Worm (Caenorhabditis elegans) whole organism, L4 larva: ENCODE measurements around the gene col-114.

Experiments used
- F37D6.2 ChIP-seq: sonication (generic microtip); optimal IDR thresholded peaks from 2 replicates; lab custom pipeline; 2016; ENCODE audit warnings: mild to moderate bottlenecking, missing genetic modification characterization, missing compliant biosample characterization
- R02D3.7 ChIP-seq: fragments of 150-350 bp; sonication (generic microtip); optimal IDR thresholded peaks from 3 replicates; lab custom pipeline; 2014; ENCODE audit warnings: missing biosample characterization, missing genetic modification characterization
- T20F7.1 ChIP-seq: fragments of 200-800 bp; sonication (Bioruptor generic); optimal IDR thresholded peaks from 2 replicates; lab custom pipeline; 2018; ENCODE audit warnings: mild to moderate bottlenecking, missing genetic modification characterization, missing compliant biosample characterization
- T26A8.4 ChIP-seq: fragments of 200-800 bp; sonication (Bioruptor generic); IDR thresholded peaks from 2 replicates; pipeline ENCODE4 v1.3.6; 2022; ENCODE audit warnings: missing genetic modification characterization, missing compliant biosample characterization
- Y48G9A.11 ChIP-seq: fragments of 200-800 bp; sonication (Bioruptor generic); IDR thresholded peaks from 2 replicates; pipeline ENCODE4 v1.3.6; 2022; ENCODE audit warnings: missing genetic modification reagents, missing genetic modification characterization, missing compliant biosample characterization
- Y75B8A.6 ChIP-seq: fragments of 200-800 bp; sonication (Bioruptor generic); IDR thresholded peaks from 2 replicates; pipeline ENCODE4 v1.3.6; 2022; ENCODE audit warnings: missing genetic modification reagents, missing genetic modification characterization, missing compliant biosample characterization
- ZK546.5 ChIP-seq, 2 experiments: sonication (generic microtip); optimal IDR thresholded peaks; 2 replicates each; lab custom pipeline; 2017; ENCODE audit warnings: missing biosample characterization in 2 of 2, missing genetic modification characterization in 2 of 2
- aha-1 ChIP-seq: fragments of 150-350 bp; peaks from one replicate; lab custom pipeline; 2014; ENCODE audit warnings: missing biosample characterization, missing genetic modification characterization
- attf-4 ChIP-seq: sonication (generic microtip); optimal IDR thresholded peaks from 3 replicates; lab custom pipeline; 2017; ENCODE audit warnings: missing biosample characterization, missing genetic modification characterization
- ceh-20 ChIP-seq: fragments of 200-800 bp; sonication (Bioruptor generic); IDR thresholded peaks from 2 replicates; pipeline ENCODE4 v1.3.6; 2022; ENCODE audit warnings: missing genetic modification reagents, missing genetic modification characterization, missing compliant biosample characterization
- ceh-28 ChIP-seq: fragments of 150-350 bp; optimal IDR thresholded peaks from 2 replicates; lab custom pipeline; 2014; ENCODE audit warnings: missing biosample characterization, missing genetic modification reagents, missing genetic modification characterization
- ceh-82 ChIP-seq: sonication (generic microtip); optimal IDR thresholded peaks from 2 replicates; lab custom pipeline; 2017; ENCODE audit warnings: missing biosample characterization, missing genetic modification characterization
- ces-1 ChIP-seq: fragments of 150-350 bp; sonication (generic microtip); optimal IDR thresholded peaks from 4 replicates; lab custom pipeline; 2014; ENCODE audit warnings: missing biosample characterization, missing genetic modification reagents, missing genetic modification characterization
- dmd-9 ChIP-seq: fragments of 200-800 bp; sonication (Bioruptor generic); IDR thresholded peaks from 2 replicates; pipeline ENCODE4 v1.3.6; 2022; ENCODE audit warnings: missing genetic modification reagents, missing genetic modification characterization, missing compliant biosample characterization
- dpl-1 ChIP-seq: fragments of 150-350 bp; optimal IDR thresholded peaks from 2 replicates; lab custom pipeline; 2014; ENCODE audit warnings: missing biosample characterization, missing genetic modification reagents, missing genetic modification characterization
- duxl-1 ChIP-seq: sonication (generic microtip); optimal IDR thresholded peaks from 2 replicates; lab custom pipeline; 2016; ENCODE audit warnings: mild to moderate bottlenecking, missing genetic modification characterization, moderate library complexity, missing compliant biosample characterization; ENCODE audit not compliant: poor library complexity
- dve-1 ChIP-seq: sonication (generic microtip); optimal IDR thresholded peaks from 2 replicates; lab custom pipeline; 2017; ENCODE audit warnings: antibody characterized with exemption, mild to moderate bottlenecking, missing genetic modification characterization, missing compliant biosample characterization; ENCODE audit not compliant: insufficient read depth
- egl-27 ChIP-seq: sonication (generic microtip); optimal IDR thresholded peaks from 3 replicates; lab custom pipeline; 2017; ENCODE audit warnings: missing biosample characterization, missing genetic modification reagents, missing genetic modification characterization
- fkh-10 ChIP-seq: fragments of 150-350 bp; optimal IDR thresholded peaks from 2 replicates; lab custom pipeline; 2014; ENCODE audit warnings: missing biosample characterization, missing genetic modification reagents, missing genetic modification characterization
- hlh-30 ChIP-seq: sonication (generic microtip); optimal IDR thresholded peaks from 2 replicates; lab custom pipeline; 2017; ENCODE audit warnings: antibody characterized with exemption, mild to moderate bottlenecking, missing genetic modification characterization, missing compliant biosample characterization; ENCODE audit not compliant: insufficient read depth
- hmg-1.1 ChIP-seq: fragments of 200-800 bp; sonication (Bioruptor generic); IDR thresholded peaks from 2 replicates; pipeline ENCODE4 v1.3.6; 2022; ENCODE audit warnings: missing genetic modification reagents, missing genetic modification characterization, missing compliant biosample characterization
- lim-7 ChIP-seq: fragments of 200-800 bp; sonication (Bioruptor generic); IDR thresholded peaks from 2 replicates; pipeline ENCODE4 v1.3.6; 2022; ENCODE audit warnings: missing genetic modification characterization, missing compliant biosample characterization
- lin-39 ChIP-seq: fragments of 150-350 bp; optimal IDR thresholded peaks from 2 replicates; lab custom pipeline; 2014; ENCODE audit warnings: missing biosample characterization, missing genetic modification reagents, missing genetic modification characterization
- lir-3 ChIP-seq: sonication (generic microtip); optimal IDR thresholded peaks from 2 replicates; lab custom pipeline; 2016; ENCODE audit warnings: mild to moderate bottlenecking, missing genetic modification characterization, missing compliant biosample characterization
- mxl-2 ChIP-seq: fragments of 200-800 bp; sonication (Bioruptor generic); conservative IDR thresholded peaks from 2 replicates; pipeline ENCODE4 v1.3.6; 2022; ENCODE audit warnings: missing genetic modification reagents, missing genetic modification characterization, missing compliant biosample characterization
- nhr-11 ChIP-seq: fragments of 150-350 bp; optimal IDR thresholded peaks from 2 replicates; lab custom pipeline; 2014; ENCODE audit warnings: missing biosample characterization, missing genetic modification characterization
- nhr-237 ChIP-seq: sonication (generic microtip); optimal IDR thresholded peaks from 2 replicates; lab custom pipeline; 2017; ENCODE audit warnings: missing biosample characterization, missing genetic modification characterization
- nhr-28 ChIP-seq: fragments of 150-350 bp; optimal IDR thresholded peaks from 2 replicates; lab custom pipeline; 2014; ENCODE audit warnings: missing biosample characterization, missing genetic modification characterization
- nhr-41 ChIP-seq: fragments of 200-800 bp; sonication (Bioruptor generic); IDR thresholded peaks from 2 replicates; pipeline ENCODE4 v1.3.6; 2022; ENCODE audit warnings: missing genetic modification reagents, missing genetic modification characterization, missing compliant biosample characterization
- nhr-48 ChIP-seq: sonication (generic microtip); optimal IDR thresholded peaks from 2 replicates; lab custom pipeline; 2016; ENCODE audit warnings: mild to moderate bottlenecking, missing genetic modification characterization, missing compliant biosample characterization
- nhr-77 ChIP-seq: fragments of 150-350 bp; optimal IDR thresholded peaks from 2 replicates; lab custom pipeline; 2014; ENCODE audit warnings: missing biosample characterization, missing genetic modification characterization
- php-3 ChIP-seq: fragments of 200-800 bp; sonication (Bioruptor generic); IDR thresholded peaks from 2 replicates; pipeline ENCODE4 v1.3.6; 2022; ENCODE audit warnings: missing genetic modification reagents, missing genetic modification characterization, missing compliant biosample characterization
- rbr-2 ChIP-seq: sonication (generic microtip); optimal IDR thresholded peaks from 2 replicates; lab custom pipeline; 2016; ENCODE audit warnings: missing genotype, missing genetic modification characterization, missing compliant biosample characterization
- snpc-1.2 ChIP-seq: fragments of 200-800 bp; sonication (Bioruptor generic); IDR thresholded peaks from 2 replicates; pipeline ENCODE4 v1.3.6; 2022; ENCODE audit warnings: missing genetic modification reagents, missing genetic modification characterization, missing compliant biosample characterization
- snpc-4 ChIP-seq: fragments of 150-350 bp; optimal IDR thresholded peaks from 2 replicates; lab custom pipeline; 2014; ENCODE audit warnings: missing biosample characterization, missing genetic modification characterization
- spr-1 ChIP-seq: sonication (generic microtip); optimal IDR thresholded peaks from 2 replicates; lab custom pipeline; 2016; ENCODE audit warnings: mild to moderate bottlenecking, missing genetic modification characterization, missing compliant biosample characterization
- tag-97 ChIP-seq: fragments of 200-800 bp; sonication (Bioruptor generic); IDR thresholded peaks from 2 replicates; pipeline ENCODE4 v1.3.6; 2022; ENCODE audit warnings: missing genetic modification characterization, missing compliant biosample characterization
- unc-39 ChIP-seq: sonication (generic microtip); optimal IDR thresholded peaks from 2 replicates; lab custom pipeline; 2017; ENCODE audit warnings: missing biosample characterization, missing genetic modification characterization
- vab-7 ChIP-seq: fragments of 200-800 bp; sonication (Bioruptor generic); IDR thresholded peaks from 2 replicates; pipeline ENCODE4 v1.3.6; 2022; ENCODE audit warnings: missing genetic modification reagents, missing genetic modification characterization, missing compliant biosample characterization
- zip-11 ChIP-seq: fragments of 200-800 bp; sonication (Bioruptor generic); IDR thresholded peaks from 2 replicates; pipeline ENCODE4 v1.3.6; 2022; ENCODE audit warnings: missing genetic modification characterization, missing compliant biosample characterization
- zip-2 ChIP-seq: fragments of 150-350 bp; optimal IDR thresholded peaks from 2 replicates; lab custom pipeline; 2014; ENCODE audit warnings: missing biosample characterization, missing genetic modification characterization
- ztf-7 ChIP-seq: fragments of 150-350 bp; optimal IDR thresholded peaks from 2 replicates; lab custom pipeline; 2014; ENCODE audit warnings: missing biosample characterization, missing genetic modification characterization

Gene col-114

ce11 chrIV:7246553-7246952, at the start of gene col-114:
Gene col-114 (minus strand): TSS chrIV:7246653.
- TF ChIP-seq fkh-10 (GFP tag; lab: Kevin White, UChicago) (no peak), dve-1 (no peak), lir-3 (tag; lab: Kevin White, UChicago) (no peak), R02D3.7 (tag; lab: Kevin White, UChicago) (no peak), lin-39 (tag; lab: Kevin White, UChicago) (no peak), tag-97 (no peak), rbr-2 (tag; lab: Kevin White, UChicago) (no peak), duxl-1 (tag; lab: Kevin White, UChicago) (no peak), snpc-4 (no peak), nhr-11 (tag; lab: Kevin White, UChicago) (no peak), T20F7.1 (GFP tag; lab: Kevin White, UChicago) (no peak), dmd-9 (GFP tag; lab: Robert Waterston, UW) (no peak), spr-1 (no peak)

ce11 chrIV:7294121-7294520, 47.7 kb upstream of the col-114 start, which contains the start of gene F42C5.5:
Gene F42C5.5 (minus strand): TSS chrIV:7294221.
- TF ChIP-seq rbr-2 (tag; lab: Kevin White, UChicago) (no peak), php-3 (GFP tag; lab: Robert Waterston, UW) (no peak), nhr-237 (tag; lab: Kevin White, UChicago) (no peak), nhr-41 (GFP tag; lab: Robert Waterston, UW) (no peak), nhr-48 (tag; lab: Kevin White, UChicago) (no peak), F37D6.2 (tag; lab: Kevin White, UChicago) (no peak), Y48G9A.11 (GFP tag; lab: Robert Waterston, UW) (no peak), zip-2 (no peak), T26A8.4 (GFP tag; lab: Robert Waterston, UW) (no peak), lim-7 (GFP tag; lab: Robert Waterston, UW) (no peak), ZK546.5 (tag; optimal IDR thresholded peaks at IDR 0.05; lab: Kevin White, UChicago) (no peak), ceh-82 (tag; lab: Kevin White, UChicago) (no peak), hmg-1.1 (GFP tag; lab: Robert Waterston, UW) (no peak), mxl-2 (no peak), nhr-77 (tag; lab: Kevin White, UChicago) (no peak)
- TF ChIP-seq, all 104 proteins: peak for 0

- TF ChIP-seq aha-1 (peak; percentile 91), attf-4 (tag; lab: Kevin White, UChicago) (no peak)
Observed at ce11 chrIV:7291957-7292356, 45.5 kb upstream of the col-114 start, which contains the start of gene F42C5.4. Gene F42C5.4 (minus strand): TSS chrIV:7292127.

ce11 chrIV:7291066-7291465, 44.6 kb upstream of the col-114 start:
- TF ChIP-seq nhr-28 (tag; lab: Kevin White, UChicago): peak; percentile 12
- TF ChIP-seq ces-1: no peak
- no peak for TF ChIP-seq duxl-1 (tag; lab: Kevin White, UChicago)
- TF ChIP-seq dpl-1: peak; percentile 28
- no peak for TF ChIP-seq ztf-7 (tag; lab: Kevin White, UChicago)
- TF ChIP-seq hlh-30: peak; percentile 75
- no peak for TF ChIP-seq zip-11
- TF ChIP-seq ceh-20 (GFP tag; lab: Robert Waterston, UW): no peak
- TF ChIP-seq egl-27: no peak
- peak; percentile 2 for TF ChIP-seq dve-1
- TF ChIP-seq Y75B8A.6 (GFP tag; lab: Robert Waterston, UW): no peak
- TF ChIP-seq snpc-1.2 (GFP tag; lab: Robert Waterston, UW): no peak
- no peak for TF ChIP-seq T26A8.4 (GFP tag; lab: Robert Waterston, UW)
- TF ChIP-seq unc-39 (tag; lab: Kevin White, UChicago): no peak
- no peak for TF ChIP-seq lir-3 (tag; lab: Kevin White, UChicago)
- no peak for TF ChIP-seq ceh-28 (tag; lab: Kevin White, UChicago)
- TF ChIP-seq vab-7 (GFP tag; lab: Robert Waterston, UW): no peak
